Fruit fly (Drosophila melanogaster) ovary, adult (tissue): ENCODE results near the gene SelT.

Source experiments
- CG17801 ChIP-seq: fragments of 200-800 bp; optimal IDR thresholded peaks from 2 replicates; lab custom pipeline; 2019; ENCODE audit warnings: missing biosample characterization, mild to moderate bottlenecking, missing genetic modification characterization, moderate library complexity; ENCODE audit not compliant: partially characterized antibody

SelT gene

dm6 chr2L:5043043-5043442, 32.3 kb downstream of the SelT start, which contains the start of the genes CG33995, CG44000 and CG44001:
Gene CG33995 (plus strand): TSS chr2L:5043270.
Gene CG44000 (plus strand): TSS chr2L:5043270.
Gene CG44001 (plus strand): TSS chr2L:5043270.
- TF ChIP-seq CG17801 (GFP tag; lab: Kevin White, UChicago) = peak; percentile 58

dm6 chr2L:5043495-5044146, 32.9 kb downstream of the SelT start:
- no peak for TF ChIP-seq CG17801 (GFP tag; lab: Kevin White, UChicago)

dm6 chr2L:5044361-5044891, 33.7 kb downstream of the SelT start, which contains the start of gene CG31650:
Gene CG31650 (minus strand): TSS chr2L:5044712.
- TF ChIP-seq CG17801 (GFP tag; lab: Kevin White, UChicago) = no peak

- no peak for TF ChIP-seq CG17801 (GFP tag; lab: Kevin White, UChicago)
Observed at dm6 chr2L:5044892-5045619, 34.3 kb downstream of the SelT start.

- no peak for TF ChIP-seq CG17801 (GFP tag; lab: Kevin White, UChicago)
Observed at dm6 chr2L:5046261-5046660, 35.5 kb downstream of the SelT start.

dm6 chr2L:5049974-5050373, 39.3 kb downstream of the SelT start:
- TF ChIP-seq CG17801 (GFP tag; lab: Kevin White, UChicago) = no peak

dm6 chr2L:5050825-5051224, 40.1 kb downstream of the SelT start, which contains the start of gene CG9121:
Gene CG9121 (minus strand): TSS chr2L:5051062.
- TF ChIP-seq CG17801 (GFP tag; lab: Kevin White, UChicago) = no peak

- TF ChIP-seq CG17801 (GFP tag; lab: Kevin White, UChicago) = peak; percentile 76
Observed at dm6 chr2L:5052367-5052914, 41.7 kb downstream of the SelT start, which contains the start of gene senju. Gene senju (plus strand): TSS chr2L:5052843.

dm6 chr2L:5052994-5053393, 42.3 kb downstream of the SelT start, which contains the start of gene eIF3h:
Gene eIF3h (minus strand): TSS chr2L:5053094.
- no peak for TF ChIP-seq CG17801 (GFP tag; lab: Kevin White, UChicago)

- peak; percentile 35 for TF ChIP-seq CG17801 (GFP tag; lab: Kevin White, UChicago)
Observed at dm6 chr2L:5054953-5055352, 44.2 kb downstream of the SelT start, which contains the start of the genes CG14036 and His3.3A. Gene CG14036 (minus strand): TSS chr2L:5055016. Gene His3.3A (plus strand): TSS chr2L:5055058.

dm6 chr2L:5055528-5055927, 44.8 kb downstream of the SelT start:
- TF ChIP-seq CG17801 (GFP tag; lab: Kevin White, UChicago) = no peak

dm6 chr2L:5058094-5058493, 47.4 kb downstream of the SelT start, which contains the start of gene Nepl3:
Gene Nepl3 (minus strand): TSS chr2L:5058248.
- no peak for TF ChIP-seq CG17801 (GFP tag; lab: Kevin White, UChicago)

- TF ChIP-seq CG17801 (GFP tag; lab: Kevin White, UChicago) = peak; percentile 61
Observed at dm6 chr2L:5059645-5060254, 49.0 kb downstream of the SelT start, which contains the start of gene Rpn11. Gene Rpn11 (minus strand): TSS chr2L:5059790.

dm6 chr2L:5060515-5060914, 49.8 kb downstream of the SelT start, which contains the start of gene qtc:
Gene qtc (plus strand): TSS chr2L:5060815.
- no peak for TF ChIP-seq CG17801 (GFP tag; lab: Kevin White, UChicago)
